Fruit fly (Drosophila melanogaster) whole organism, embryonic: ENCODE measurements around the gene CG43760.

Source experiments
- CG10209 ChIP-seq: fragments of 200-800 bp; sonication (Bioruptor generic); optimal IDR thresholded peaks from 3 replicates; lab custom pipeline; 2017; ENCODE audit warnings: missing biosample characterization, mild to moderate bottlenecking, missing genetic modification characterization, missing genetic modification reagents
- CG10979 ChIP-seq: fragments of 200-800 bp; sonication (Bioruptor generic); optimal IDR thresholded peaks from 2 replicates; lab custom pipeline; 2018; ENCODE audit warnings: missing biosample characterization, mild to moderate bottlenecking, missing genetic modification characterization, moderate library complexity
- CG12071 ChIP-seq: fragments of 200-800 bp; sonication (Bioruptor generic); optimal IDR thresholded peaks from 3 replicates; lab custom pipeline; 2018; ENCODE audit warnings: missing biosample characterization, mild to moderate bottlenecking, missing genetic modification characterization
- CG13894 ChIP-seq: fragments of 200-800 bp; sonication (Bioruptor generic); optimal IDR thresholded peaks from 3 replicates; lab custom pipeline; 2018; ENCODE audit warnings: missing biosample characterization, mild to moderate bottlenecking, missing genetic modification characterization, moderate library complexity
- CG14050 ChIP-seq: fragments of 200-800 bp; sonication (Bioruptor generic); IDR thresholded peaks from 3 replicates; pipeline ENCODE4 v1.3.6; 2022; ENCODE audit warnings: missing biosample characterization, missing genetic modification characterization
- CG15011 ChIP-seq: fragments of 200-800 bp; sonication (Bioruptor generic); optimal IDR thresholded peaks from 3 replicates; lab custom pipeline; 2018; ENCODE audit warnings: missing biosample characterization, mild to moderate bottlenecking, missing genetic modification characterization
- CG16779 ChIP-seq: fragments of 200-800 bp; sonication (Bioruptor generic); IDR thresholded peaks from 2 replicates; pipeline ENCODE4 v1.3.6; 2022; ENCODE audit warnings: missing biosample characterization, missing genetic modification characterization
- CG1832 ChIP-seq: fragments of 200-800 bp; sonication (Bioruptor generic); optimal IDR thresholded peaks from 2 replicates; lab custom pipeline; 2017; ENCODE audit warnings: missing biosample characterization, mild to moderate bottlenecking, missing genetic modification characterization, inconsistent platforms
- CG2116 ChIP-seq: fragments of 200-800 bp; sonication (Bioruptor generic); optimal IDR thresholded peaks from 3 replicates; lab custom pipeline; 2018; ENCODE audit warnings: missing biosample characterization, mild to moderate bottlenecking, missing genetic modification characterization
- CG3163 ChIP-seq: fragments of 200-800 bp; sonication (Bioruptor generic); optimal IDR thresholded peaks from 3 replicates; lab custom pipeline; 2016; ENCODE audit warnings: missing biosample characterization, missing genetic modification characterization
- CG4617 ChIP-seq: fragments of 200-800 bp; sonication (Bioruptor generic); optimal IDR thresholded peaks from 3 replicates; lab custom pipeline; 2016; ENCODE audit warnings: missing biosample characterization, missing genetic modification characterization, borderline replicate concordance
- CG8281 ChIP-seq: fragments of 200-800 bp; sonication (Bioruptor generic); optimal IDR thresholded peaks from 2 replicates; lab custom pipeline; 2018; ENCODE audit warnings: missing biosample characterization, mild to moderate bottlenecking, missing genetic modification characterization, moderate library complexity
- CG8924 ChIP-seq: fragments of 200-800 bp; optimal IDR thresholded peaks from 3 replicates; lab custom pipeline; 2019; ENCODE audit warnings: missing biosample characterization, mild to moderate bottlenecking, missing genetic modification characterization, moderate library complexity
- CG9876 ChIP-seq: fragments of 200-800 bp; sonication (Bioruptor generic); optimal IDR thresholded peaks from 2 replicates; lab custom pipeline; 2016; ENCODE audit warnings: missing biosample characterization, missing genetic modification characterization
- Chrac-16 ChIP-seq: fragments of 200-800 bp; sonication (Bioruptor generic); optimal IDR thresholded peaks from 3 replicates; lab custom pipeline; 2016; ENCODE audit warnings: missing biosample characterization, missing genetic modification characterization
- Dbx ChIP-seq: fragments of 200-800 bp; sonication (Bioruptor generic); IDR thresholded peaks from 3 replicates; pipeline ENCODE4 v1.3.6; 2022; ENCODE audit warnings: missing biosample characterization, missing genetic modification characterization
- E2f1 ChIP-seq: fragments of 200-800 bp; sonication (Bioruptor generic); IDR thresholded peaks from 2 replicates; pipeline ENCODE4 v1.3.6; 2022; ENCODE audit warnings: missing biosample characterization, missing genetic modification characterization
- ERR ChIP-seq: fragments of 200-800 bp; sonication (Bioruptor generic); optimal IDR thresholded peaks from 2 replicates; lab custom pipeline; 2016; ENCODE audit warnings: missing biosample characterization, missing genetic modification characterization
- Ets97D ChIP-seq: fragments of 200-800 bp; sonication (Bioruptor generic); optimal IDR thresholded peaks from 3 replicates; lab custom pipeline; 2016; ENCODE audit warnings: missing biosample characterization, missing genetic modification characterization
- Fer3 ChIP-seq: fragments of 200-800 bp; sonication (Bioruptor generic); optimal IDR thresholded peaks from 2 replicates; lab custom pipeline; 2018; ENCODE audit warnings: missing biosample characterization, mild to moderate bottlenecking, missing genetic modification characterization, moderate library complexity
- Hand ChIP-seq: fragments of 200-800 bp; sonication (Bioruptor generic); optimal IDR thresholded peaks from 2 replicates; lab custom pipeline; 2017; ENCODE audit warnings: mild to moderate bottlenecking, missing biosample characterization, missing genetic modification reagents, missing genetic modification characterization
- Hey ChIP-seq: fragments of 200-800 bp; sonication (Bioruptor generic); optimal IDR thresholded peaks from 3 replicates; lab custom pipeline; 2018; ENCODE audit warnings: missing biosample characterization, mild to moderate bottlenecking, missing genetic modification characterization
- HmgZ ChIP-seq: fragments of 200-800 bp; sonication (Bioruptor generic); optimal IDR thresholded peaks from 2 replicates; lab custom pipeline; 2018; ENCODE audit warnings: missing biosample characterization, mild to moderate bottlenecking, missing genetic modification characterization
- Hr51 ChIP-seq, 2 experiments: fragments of 200-800 bp; sonication (Bioruptor generic); optimal IDR thresholded peaks; 2 replicates in 1 of 2; 3 replicates in 1 of 2; lab custom pipeline; 2016 to 2018; ENCODE audit warnings: missing biosample characterization in 2 of 2, missing genetic modification characterization in 2 of 2, mild to moderate bottlenecking in 1 of 2, moderate library complexity in 1 of 2
- Lpt ChIP-seq: fragments of >200 bp; optimal IDR thresholded peaks from 2 replicates; lab custom pipeline; 2018; ENCODE audit warnings: missing biosample characterization, missing genetic modification characterization
- Mrtf ChIP-seq: fragments of 200-800 bp; sonication (Bioruptor generic); IDR thresholded peaks from 3 replicates; pipeline ENCODE4 v1.3.6; 2022; ENCODE audit warnings: missing biosample characterization, missing genetic modification characterization
- NC2α ChIP-seq: fragments of 200-800 bp; sonication (Bioruptor generic); optimal IDR thresholded peaks from 2 replicates; lab custom pipeline; 2016; ENCODE audit warnings: missing biosample characterization, missing genetic modification characterization
- NK7.1 ChIP-seq: fragments of 200-800 bp; sonication (Bioruptor generic); optimal IDR thresholded peaks from 3 replicates; lab custom pipeline; 2016; ENCODE audit warnings: missing biosample characterization, missing genetic modification characterization
- Neu2 ChIP-seq: fragments of 200-800 bp; sonication (Bioruptor generic); optimal IDR thresholded peaks from 3 replicates; lab custom pipeline; 2016; ENCODE audit warnings: missing biosample characterization, missing genetic modification characterization, borderline replicate concordance
- Oaz ChIP-seq: fragments of 200-800 bp; sonication (Bioruptor generic); IDR thresholded peaks from 2 replicates; pipeline ENCODE4 v1.3.6; 2022; ENCODE audit warnings: missing biosample characterization, missing genetic modification characterization
- Optix ChIP-seq: fragments of 200-800 bp; sonication (Bioruptor generic); IDR thresholded peaks from 3 replicates; pipeline ENCODE4 v1.3.6; 2022; ENCODE audit warnings: missing biosample characterization, missing genetic modification characterization
- Six4 ChIP-seq: fragments of 200-800 bp; sonication (Bioruptor generic); optimal IDR thresholded peaks from 2 replicates; lab custom pipeline; 2016; ENCODE audit warnings: missing biosample characterization, missing genetic modification characterization
- YL-1 ChIP-seq: fragments of 200-800 bp; sonication (Bioruptor generic); optimal IDR thresholded peaks from 3 replicates; lab custom pipeline; 2017; ENCODE audit warnings: missing biosample characterization, mild to moderate bottlenecking, missing genetic modification characterization
- ara ChIP-seq: fragments of 200-800 bp; sonication (Bioruptor generic); IDR thresholded peaks from 2 replicates; pipeline ENCODE4 v1.3.6; 2022; ENCODE audit warnings: missing biosample characterization, missing genetic modification characterization
- cas ChIP-seq: fragments of 200-800 bp; sonication (Bioruptor generic); IDR thresholded peaks from 2 replicates; pipeline ENCODE4 v1.3.6; 2022; ENCODE audit warnings: missing biosample characterization, missing genetic modification characterization
- eyg ChIP-seq: fragments of 200-800 bp; sonication (Bioruptor generic); optimal IDR thresholded peaks from 3 replicates; lab custom pipeline; 2016; ENCODE audit warnings: missing biosample characterization, missing genetic modification characterization
- fd3F ChIP-seq: fragments of 200-800 bp; sonication (Bioruptor generic); optimal IDR thresholded peaks from 2 replicates; lab custom pipeline; 2018; ENCODE audit warnings: missing biosample characterization, mild to moderate bottlenecking, missing genetic modification characterization, moderate library complexity
- hbn ChIP-seq: fragments of 200-800 bp; sonication (Bioruptor generic); IDR thresholded peaks from 2 replicates; pipeline ENCODE4 v1.3.6; 2022; ENCODE audit warnings: missing biosample characterization, missing genetic modification characterization; ENCODE audit not compliant: partially characterized antibody
- mirr ChIP-seq: fragments of 200-800 bp; sonication (Bioruptor generic); optimal IDR thresholded peaks from 3 replicates; lab custom pipeline; 2018; ENCODE audit warnings: missing biosample characterization, mild to moderate bottlenecking, missing genetic modification characterization
- nom ChIP-seq: fragments of 200-800 bp; sonication (Bioruptor generic); optimal IDR thresholded peaks from 2 replicates; lab custom pipeline; 2017; ENCODE audit warnings: missing biosample characterization, missing genetic modification characterization, mild to moderate bottlenecking, moderate library complexity, missing genetic modification reagents
- p53 ChIP-seq: fragments of 200-800 bp; sonication (Bioruptor generic); optimal IDR thresholded peaks from 2 replicates; lab custom pipeline; 2016; ENCODE audit warnings: missing biosample characterization, missing genetic modification characterization
- pb ChIP-seq: fragments of 200-800 bp; sonication (Bioruptor generic); optimal IDR thresholded peaks from 3 replicates; lab custom pipeline; 2016; ENCODE audit warnings: missing biosample characterization, missing genetic modification characterization
- rib ChIP-seq: fragments of 200-800 bp; sonication (Bioruptor generic); IDR thresholded peaks from 2 replicates; pipeline ENCODE4 v1.3.6; 2022; ENCODE audit warnings: missing biosample characterization, missing genetic modification characterization
- scrt ChIP-seq: fragments of 200-800 bp; sonication (Bioruptor generic); optimal IDR thresholded peaks from 2 replicates; lab custom pipeline; 2018; ENCODE audit warnings: missing biosample characterization, mild to moderate bottlenecking, missing genetic modification characterization, moderate library complexity
- sd ChIP-seq: fragments of 200-800 bp; sonication (Bioruptor generic); optimal IDR thresholded peaks from 3 replicates; lab custom pipeline; 2018; ENCODE audit warnings: missing biosample characterization, mild to moderate bottlenecking, missing genetic modification characterization, moderate library complexity
- sens-2 ChIP-seq: fragments of 200-800 bp; sonication (Bioruptor generic); IDR thresholded peaks from 2 replicates; pipeline ENCODE4 v1.3.6; 2022; ENCODE audit warnings: missing biosample characterization, missing genetic modification characterization
- sisA ChIP-seq: fragments of 200-800 bp; sonication (Bioruptor generic); IDR thresholded peaks from 2 replicates; pipeline ENCODE4 v1.3.6; 2022; ENCODE audit warnings: missing biosample characterization, missing genetic modification characterization
- sna ChIP-seq: fragments of 200-800 bp; sonication (Bioruptor generic); IDR thresholded peaks from 2 replicates; pipeline ENCODE4 v1.3.6; 2022; ENCODE audit warnings: missing biosample characterization, missing genetic modification characterization; ENCODE audit not compliant: partially characterized antibody
- vfl ChIP-seq: fragments of 200-800 bp; sonication (Bioruptor generic); optimal IDR thresholded peaks from 2 replicates; lab custom pipeline; 2016; ENCODE audit warnings: missing biosample characterization, missing genetic modification characterization

CG43760 gene

dm6 chr2L:15746600-15747393 is 29.9 kb downstream of the CG43760 start (continued):
- TF ChIP-seq CG10979 (tag; lab: Kevin White, UChicago) (peak; percentile 94), NK7.1 (no peak), Fer3 (peak; percentile 84), CG14050 (GFP tag; lab: Robert Waterston, UW) (peak; percentile 62; the same call in 2 of the 3 replicates), CG15011 (GFP tag; lab: Kevin White, UChicago) (peak; percentile 50), Ets97D (GFP tag; lab: Kevin White, UChicago) (no peak), p53 (GFP tag; lab: Kevin White, UChicago) (no peak), NC2α (GFP tag; lab: Kevin White, UChicago) (no peak), nom (GFP tag; lab: Kevin White, UChicago) (peak; percentile 42), E2f1 (GFP tag; lab: Robert Waterston, UW) (peak; percentile 39; the same call in 1 of the 2 replicates), CG12071 (GFP tag; lab: Kevin White, UChicago) (no peak), Oaz (peak; percentile 45; the same call in 1 of the 2 replicates), Lpt (no peak), Neu2 (GFP tag; lab: Kevin White, UChicago) (no peak), mirr (GFP tag; lab: Kevin White, UChicago) (peak; percentile 10), CG1832 (peak; percentile 47), ERR (GFP tag; lab: Kevin White, UChicago) (no peak), HmgZ (peak; percentile 43), CG2116 (GFP tag; lab: Kevin White, UChicago) (peak; percentile 66), CG3163 (no peak), CG10209 (GFP tag; lab: Kevin White, UChicago) (peak; percentile 91), CG4617 (GFP tag; lab: Kevin White, UChicago) (peak; percentile 40), vfl (peak; percentile 27), CG9876 (GFP tag; lab: Kevin White, UChicago) (no peak), CG8924 (tag; lab: Kevin White, UChicago) (peak; percentile 96), sna (GFP tag; lab: Robert Waterston, UW) (no peak), ara (GFP tag; lab: Robert Waterston, UW) (no peak; the same call in 1 of the 2 replicates), Six4 (peak; percentile 87), Hr51 (GFP tag; optimal IDR thresholded peaks at IDR 0.05; lab: Kevin White, UChicago) (peak in 1 of 2 experiments; percentile 93), sens-2 (GFP tag; lab: Robert Waterston, UW) (no peak), Optix (peak; percentile 72; the same call in 2 of the 3 replicates), Mrtf (peak; percentile 51; the same call in 1 of the 3 replicates), CG13894 (peak; percentile 76), pb (GFP tag; lab: Kevin White, UChicago) (no peak), sisA (peak; percentile 72), YL-1 (GFP tag; lab: Kevin White, UChicago) (peak; percentile 68), sd (tag; lab: Kevin White, UChicago) (peak; percentile 66), scrt (GFP tag; lab: Kevin White, UChicago) (peak; percentile 72), fd3F (GFP tag; lab: Kevin White, UChicago) (peak; percentile 86), hbn (GFP tag; lab: Robert Waterston, UW) (no peak), Chrac-16 (GFP tag; lab: Kevin White, UChicago) (peak; percentile 78), Hand (peak; percentile 79), eyg (no peak), CG16779 (GFP tag; lab: Robert Waterston, UW) (no peak), Dbx (peak; percentile 79), Hey (tag; lab: Kevin White, UChicago) (no peak), cas (GFP tag; lab: Robert Waterston, UW) (peak; percentile 26; the same call in 1 of the 2 replicates), rib (GFP tag; lab: Robert Waterston, UW) (no peak), CG8281 (tag; lab: Kevin White, UChicago) (peak; percentile 80)
